2 worm cellular contexts compared by ENCODE assay signal in genomic region chrX:14489945-14490344, ce11.
TF ChIP-seq lines count a peak whose summit lies in the region.

Gene his-24 (plus strand): TSS chrX:14490094.

TF ChIP-seq in whole organism, L1 larva, 84 proteins besides CTCF, POLR2A, EP300 and RAD21 (continued from another document):
- no peak for TF ChIP-seq unc-98 (GFP tag; IDR thresholded peaks at IDR 0.05; lab: Robert Waterston, UW)
- no peak for TF ChIP-seq aly-2 (tag; optimal IDR thresholded peaks at IDR 0.05; lab: Kevin White, UChicago)
- TF ChIP-seq lin-35 (GFP tag; optimal IDR thresholded peaks at IDR 0.05; lab: Kevin White, UChicago) = peak; percentile 39 to 73
- peak; percentile 85 for TF ChIP-seq nhr-85 (tag; lab: Kevin White, UChicago)
- TF ChIP-seq ztf-4 (tag; optimal IDR thresholded peaks at IDR 0.05; lab: Kevin White, UChicago) = no peak
- peak; percentile 89 for TF ChIP-seq lin-14 (GFP tag; optimal IDR thresholded peaks at IDR 0.05; lab: Kevin White, UChicago)
- peak; percentile 52 for TF ChIP-seq lin-13 (GFP tag; optimal IDR thresholded peaks at IDR 0.05; lab: Kevin White, UChicago)
- no peak for TF ChIP-seq hlh-4 (tag; optimal IDR thresholded peaks at IDR 0.05; lab: Kevin White, UChicago)
- no peak for TF ChIP-seq egl-27 (tag; optimal IDR thresholded peaks at IDR 0.05; lab: Kevin White, UChicago)
- peak; percentile 54 for TF ChIP-seq snpc-4 (tag; optimal IDR thresholded peaks at IDR 0.05; lab: Kevin White, UChicago)
- TF ChIP-seq nhr-20 (tag; optimal IDR thresholded peaks at IDR 0.05; lab: Kevin White, UChicago) = peak; percentile 79
- TF ChIP-seq ceh-88 (GFP tag; IDR thresholded peaks at IDR 0.05; lab: Robert Waterston, UW) = no peak
- no peak for TF ChIP-seq nhr-28 (tag; optimal IDR thresholded peaks at IDR 0.05; lab: Kevin White, UChicago)
- TF ChIP-seq fkh-10 (GFP tag; optimal IDR thresholded peaks at IDR 0.05; lab: Kevin White, UChicago) = peak; percentile 50
- no peak for TF ChIP-seq ceh-90 (tag; optimal IDR thresholded peaks at IDR 0.05; lab: Kevin White, UChicago)
- TF ChIP-seq tbx-2 (tag; optimal IDR thresholded peaks at IDR 0.05; lab: Kevin White, UChicago) = peak; percentile 72
- TF ChIP-seq Y116A8C.19 (tag; optimal IDR thresholded peaks at IDR 0.05; lab: Kevin White, UChicago; ENCODE audit: borderline replicate concordance) = no peak
- TF ChIP-seq rnt-1 (tag; optimal IDR thresholded peaks at IDR 0.05; lab: Kevin White, UChicago) = peak; percentile 75
- TF ChIP-seq unc-30 (tag; optimal IDR thresholded peaks at IDR 0.05; lab: Kevin White, UChicago) = no peak
- TF ChIP-seq sox-4 (tag; optimal IDR thresholded peaks at IDR 0.05; lab: Kevin White, UChicago) = no peak
- no peak for TF ChIP-seq egl-13 (tag; optimal IDR thresholded peaks at IDR 0.05; lab: Kevin White, UChicago)
- TF ChIP-seq efl-3 (GFP tag; optimal IDR thresholded peaks at IDR 0.05; lab: Kevin White, UChicago) = peak; percentile 39
- TF ChIP-seq irx-1 (tag; optimal IDR thresholded peaks at IDR 0.05; lab: Kevin White, UChicago) = peak; percentile 64
- TF ChIP-seq ceh-82 (tag; optimal IDR thresholded peaks at IDR 0.05; lab: Kevin White, UChicago) = peak; percentile 45 to 87 (median 48)
- peak; percentile 87 for TF ChIP-seq nhr-47 (tag; optimal IDR thresholded peaks at IDR 0.05; lab: Kevin White, UChicago)
- peak; percentile 65 for TF ChIP-seq mab-9 (GFP tag; IDR thresholded peaks at IDR 0.05; lab: Robert Waterston, UW)
- peak; percentile 40 for TF ChIP-seq vab-15 (tag; optimal IDR thresholded peaks at IDR 0.05; lab: Kevin White, UChicago)
- TF ChIP-seq nhr-76 (tag; optimal IDR thresholded peaks at IDR 0.05; lab: Kevin White, UChicago) = no peak
- peak; percentile 33 for TF ChIP-seq C04F5.9 (tag; optimal IDR thresholded peaks at IDR 0.05; lab: Kevin White, UChicago)
- TF ChIP-seq lin-15B (tag; optimal IDR thresholded peaks at IDR 0.05; lab: Kevin White, UChicago) = no peak
- peak; percentile 14 for TF ChIP-seq lin-39 (tag; optimal IDR thresholded peaks at IDR 0.05; lab: Kevin White, UChicago)
- TF ChIP-seq grh-1 (GFP tag; IDR thresholded peaks at IDR 0.05; lab: Robert Waterston, UW) = peak; percentile 68
- TF ChIP-seq fkh-4 (tag; optimal IDR thresholded peaks at IDR 0.05; lab: Kevin White, UChicago; ENCODE audit: borderline replicate concordance) = no peak
- no peak for TF ChIP-seq lir-3 (tag; optimal IDR thresholded peaks at IDR 0.05; lab: Kevin White, UChicago; ENCODE audit: poor library complexity)
- TF ChIP-seq nhr-71 (tag; optimal IDR thresholded peaks at IDR 0.05; lab: Kevin White, UChicago) = peak; percentile 84
- peak; percentile 51 for TF ChIP-seq unc-86 (tag; optimal IDR thresholded peaks at IDR 0.05; lab: Kevin White, UChicago)
- TF ChIP-seq zag-1 (tag; optimal IDR thresholded peaks at IDR 0.05; lab: Kevin White, UChicago) = no peak
- peak; percentile 75 for TF ChIP-seq nhr-19 (GFP tag; conservative IDR thresholded peaks at IDR 0.05; lab: Robert Waterston, UW)
- peak; percentile 72 for TF ChIP-seq fkh-8 (tag; optimal IDR thresholded peaks at IDR 0.05; lab: Kevin White, UChicago)
- peak; percentile 83 for TF ChIP-seq jun-1 (tag; optimal IDR thresholded peaks at IDR 0.05; lab: Kevin White, UChicago)
- TF ChIP-seq hpl-2 (GFP tag; optimal IDR thresholded peaks at IDR 0.05; lab: Kevin White, UChicago) = no peak
- peak in 2 of 6 experiments; percentile 9 to 56 for TF ChIP-seq elt-3 (tag; optimal IDR thresholded peaks at IDR 0.05; lab: Kevin White, UChicago)
- TF ChIP-seq pqm-1 (tag; optimal IDR thresholded peaks at IDR 0.05; lab: Kevin White, UChicago) = no peak
- no peak for TF ChIP-seq sptf-1 (tag; optimal IDR thresholded peaks at IDR 0.05; lab: Kevin White, UChicago)
- TF ChIP-seq skn-1 (tag; optimal IDR thresholded peaks at IDR 0.05; lab: Kevin White, UChicago) = peak; percentile 43
- no peak for TF ChIP-seq ces-1 (GFP tag; optimal IDR thresholded peaks at IDR 0.05; lab: Kevin White, UChicago)
- peak in 2 of 3 experiments; percentile 27 to 49 for TF ChIP-seq dpl-1 (GFP tag; optimal IDR thresholded peaks at IDR 0.05; lab: Kevin White, UChicago)
- peak in 1 of 2 experiments; percentile 70 for TF ChIP-seq ztf-11 (tag; optimal IDR thresholded peaks at IDR 0.05; lab: Kevin White, UChicago)
- TF ChIP-seq nhr-12 (tag; optimal IDR thresholded peaks at IDR 0.05; lab: Kevin White, UChicago) = no peak
- TF ChIP-seq pag-3 (tag; optimal IDR thresholded peaks at IDR 0.05; lab: Kevin White, UChicago; ENCODE audit: borderline replicate concordance, insufficient read depth) = no peak
- no peak for TF ChIP-seq ets-5 (GFP tag; IDR thresholded peaks at IDR 0.05; lab: Robert Waterston, UW)
- no peak for TF ChIP-seq nhr-237 (tag; optimal IDR thresholded peaks at IDR 0.05; lab: Kevin White, UChicago)
- no peak for TF ChIP-seq mef-2 (tag; optimal IDR thresholded peaks at IDR 0.05; lab: Kevin White, UChicago)
- TF ChIP-seq alr-1 (tag; optimal IDR thresholded peaks at IDR 0.05; lab: Kevin White, UChicago; ENCODE audit: borderline replicate concordance) = no peak
- TF ChIP-seq ceh-8 (GFP tag; optimal IDR thresholded peaks at IDR 0.05; lab: Kevin White, UChicago) = peak; percentile 52
- peak; percentile 58 for TF ChIP-seq dsc-1 (tag; optimal IDR thresholded peaks at IDR 0.05; lab: Kevin White, UChicago)
- TF ChIP-seq xbp-1 (tag; optimal IDR thresholded peaks at IDR 0.05; lab: Kevin White, UChicago) = peak; percentile 68
- TF ChIP-seq mep-1 (tag; optimal IDR thresholded peaks at IDR 0.05; lab: Kevin White, UChicago) = peak; percentile 35
- peak; percentile 43 for TF ChIP-seq sup-37 (GFP tag; optimal IDR thresholded peaks at IDR 0.05; lab: Kevin White, UChicago)
- TF ChIP-seq elt-2 (tag; optimal IDR thresholded peaks at IDR 0.05; lab: Kevin White, UChicago) = no peak
- no peak for TF ChIP-seq zip-4 (GFP tag; optimal IDR thresholded peaks at IDR 0.05; lab: Kevin White, UChicago)
- TF ChIP-seq pax-3 (tag; optimal IDR thresholded peaks at IDR 0.05; lab: Kevin White, UChicago) = peak; percentile 18
- TF ChIP-seq nhr-90 (tag; optimal IDR thresholded peaks at IDR 0.05; lab: Kevin White, UChicago; ENCODE audit: poor library complexity) = peak; percentile 62
- TF ChIP-seq snu-23 (GFP tag; optimal IDR thresholded peaks at IDR 0.05; lab: Kevin White, UChicago) = peak; percentile 73
- TF ChIP-seq swsn-7 (tag; optimal IDR thresholded peaks at IDR 0.05; lab: Kevin White, UChicago) = peak; percentile 97
- no peak for TF ChIP-seq aha-1 (tag; optimal IDR thresholded peaks at IDR 0.05; lab: Kevin White, UChicago)
- no peak for TF ChIP-seq unc-62 (GFP tag; optimal IDR thresholded peaks at IDR 0.05; lab: Kevin White, UChicago)

TF ChIP-seq in whole organism, L3 larva, 47 proteins besides CTCF, POLR2A, EP300 and RAD21 (continued from another document):
- TF ChIP-seq elt-3 (tag; optimal IDR thresholded peaks at IDR 0.05; lab: Kevin White, UChicago) = peak in 1 of 3 experiments; percentile 10
- TF ChIP-seq ceh-9 (tag; optimal IDR thresholded peaks at IDR 0.05; lab: Kevin White, UChicago) = no peak
- TF ChIP-seq nhr-76 (tag; optimal IDR thresholded peaks at IDR 0.05; lab: Kevin White, UChicago) = no peak
- TF ChIP-seq ztf-4 (tag; optimal IDR thresholded peaks at IDR 0.05; lab: Kevin White, UChicago) = no peak
- TF ChIP-seq skn-1 (tag; optimal IDR thresholded peaks at IDR 0.05; lab: Kevin White, UChicago) = peak; percentile 82
- TF ChIP-seq elt-2 (tag; optimal IDR thresholded peaks at IDR 0.05; lab: Kevin White, UChicago) = peak; percentile 59
- TF ChIP-seq jun-1 (tag; optimal IDR thresholded peaks at IDR 0.05; lab: Kevin White, UChicago) = peak; percentile 60
